Fruit fly (Drosophila melanogaster) whole organism, embryonic: Measurements from ENCODE around the gene CG4629.

ENCODE experiments used
- Asciz ChIP-seq: fragments of 200-800 bp; sonication (Bioruptor generic); optimal IDR thresholded peaks from 2 replicates; lab custom pipeline; 2017; ENCODE audit warnings: missing biosample characterization, mild to moderate bottlenecking, missing genetic modification characterization, missing genetic modification reagents
- B-H2 ChIP-seq: fragments of 200-800 bp; sonication (Bioruptor generic); optimal IDR thresholded peaks from 2 replicates; lab custom pipeline; 2018; ENCODE audit warnings: missing biosample characterization, mild to moderate bottlenecking, missing genetic modification characterization
- C15 ChIP-seq: fragments of 200-800 bp; sonication (Bioruptor generic); IDR thresholded peaks from 3 replicates; pipeline ENCODE4 v1.3.6; 2022; ENCODE audit warnings: missing biosample characterization, missing genetic modification characterization
- CG10209 ChIP-seq: fragments of 200-800 bp; sonication (Bioruptor generic); optimal IDR thresholded peaks from 3 replicates; lab custom pipeline; 2017; ENCODE audit warnings: missing biosample characterization, mild to moderate bottlenecking, missing genetic modification characterization, missing genetic modification reagents
- CG10274 ChIP-seq: fragments of 200-800 bp; sonication (Bioruptor generic); optimal IDR thresholded peaks from 3 replicates; lab custom pipeline; 2017; ENCODE audit warnings: missing biosample characterization, mild to moderate bottlenecking, missing genetic modification characterization
- CG10431 ChIP-seq: fragments of 200-800 bp; sonication (Bioruptor generic); optimal IDR thresholded peaks from 3 replicates; lab custom pipeline; 2018; ENCODE audit warnings: missing biosample characterization, mild to moderate bottlenecking, missing genetic modification characterization
- CG11093 ChIP-seq: fragments of 200-800 bp; sonication (Bioruptor generic); IDR thresholded peaks from 3 replicates; pipeline ENCODE4 v1.3.6; 2022; ENCODE audit warnings: missing biosample characterization, missing genetic modification characterization
- CG11696 ChIP-seq: fragments of 200-800 bp; sonication (Bioruptor generic); IDR thresholded peaks from 2 replicates; pipeline ENCODE4 v1.3.6; 2022; ENCODE audit warnings: missing biosample characterization, missing genetic modification characterization
- CG12071 ChIP-seq: fragments of 200-800 bp; sonication (Bioruptor generic); optimal IDR thresholded peaks from 3 replicates; lab custom pipeline; 2018; ENCODE audit warnings: missing biosample characterization, mild to moderate bottlenecking, missing genetic modification characterization
- CG14710 ChIP-seq: fragments of 200-800 bp; sonication (Bioruptor generic); optimal IDR thresholded peaks from 3 replicates; lab custom pipeline; 2019; ENCODE audit warnings: missing biosample characterization, mild to moderate bottlenecking, missing genetic modification characterization, moderate library complexity
- CG3163 ChIP-seq: fragments of 200-800 bp; sonication (Bioruptor generic); optimal IDR thresholded peaks from 3 replicates; lab custom pipeline; 2016; ENCODE audit warnings: missing biosample characterization, missing genetic modification characterization
- CG32767 ChIP-seq: fragments of 200-800 bp; sonication (Bioruptor generic); IDR thresholded peaks from 2 replicates; pipeline ENCODE4 v1.3.6; 2022; ENCODE audit warnings: missing biosample characterization, missing genetic modification characterization
- CG33557 ChIP-seq: fragments of 200-800 bp; sonication (Bioruptor generic); optimal IDR thresholded peaks from 2 replicates; lab custom pipeline; 2019; ENCODE audit warnings: missing biosample characterization, mild to moderate bottlenecking, missing genetic modification characterization, moderate library complexity
- CG34422 ChIP-seq: fragments of 200-800 bp; sonication (Bioruptor generic); IDR thresholded peaks from 3 replicates; pipeline ENCODE4 v1.3.6; 2022; ENCODE audit warnings: missing biosample characterization, missing genetic modification characterization
- CG4617 ChIP-seq: fragments of 200-800 bp; sonication (Bioruptor generic); optimal IDR thresholded peaks from 3 replicates; lab custom pipeline; 2016; ENCODE audit warnings: missing biosample characterization, missing genetic modification characterization, borderline replicate concordance
- CG4730 ChIP-seq: fragments of 200-800 bp; sonication (Bioruptor generic); IDR thresholded peaks from 2 replicates; pipeline ENCODE4 v1.3.6; 2022; ENCODE audit warnings: missing biosample characterization, missing genetic modification characterization
- CG4854 ChIP-seq: fragments of 200-800 bp; sonication (Bioruptor generic); optimal IDR thresholded peaks from 2 replicates; lab custom pipeline; 2016; ENCODE audit warnings: missing biosample characterization, missing genetic modification characterization, inconsistent platforms
- CG6683 ChIP-seq: fragments of 200-800 bp; sonication (Bioruptor generic); optimal IDR thresholded peaks from 2 replicates; lab custom pipeline; 2017; ENCODE audit warnings: missing biosample characterization, mild to moderate bottlenecking, missing genetic modification characterization, missing genetic modification reagents
- CG7271 ChIP-seq: fragments of 200-800 bp; sonication (Bioruptor generic); optimal IDR thresholded peaks from 2 replicates; lab custom pipeline; 2018; ENCODE audit warnings: missing biosample characterization, mild to moderate bottlenecking, missing genetic modification characterization, moderate library complexity
- CG8359 ChIP-seq: fragments of 200-800 bp; sonication (Bioruptor generic); optimal IDR thresholded peaks from 2 replicates; lab custom pipeline; 2017; ENCODE audit warnings: missing biosample characterization, mild to moderate bottlenecking, missing genetic modification characterization, borderline replicate concordance
- CG9797 ChIP-seq: fragments of 200-800 bp; sonication (Bioruptor generic); optimal IDR thresholded peaks from 3 replicates; lab custom pipeline; 2018; ENCODE audit warnings: missing biosample characterization, mild to moderate bottlenecking, missing genetic modification characterization
- CTCF ChIP-seq: fragments of 200-800 bp; sonication (Bioruptor generic); optimal IDR thresholded peaks from 2 replicates; lab custom pipeline; 2017; ENCODE audit warnings: missing biosample characterization, mild to moderate bottlenecking, missing genetic modification characterization, moderate library complexity
- Dbx ChIP-seq: fragments of 200-800 bp; sonication (Bioruptor generic); IDR thresholded peaks from 3 replicates; pipeline ENCODE4 v1.3.6; 2022; ENCODE audit warnings: missing biosample characterization, missing genetic modification characterization
- Eip74EF ChIP-seq, 2 experiments: fragments of 200-800 bp in 1 of 2; fragments of >200 bp in 1 of 2; sonication (Bioruptor generic) in 1 of 2; optimal IDR thresholded peaks; 2 replicates each; lab custom pipeline; 2017 to 2019; ENCODE audit warnings: missing biosample characterization in 2 of 2, missing genetic modification characterization in 2 of 2, mild to moderate bottlenecking in 1 of 2, moderate library complexity in 1 of 2
- HLHmδ ChIP-seq: fragments of 200-800 bp; sonication (Bioruptor generic); optimal IDR thresholded peaks from 2 replicates; lab custom pipeline; 2018; ENCODE audit warnings: missing biosample characterization, mild to moderate bottlenecking, missing genetic modification characterization, moderate library complexity
- Jarid2 ChIP-seq: fragments of 200-800 bp; sonication (Bioruptor generic); optimal IDR thresholded peaks from 3 replicates; lab custom pipeline; 2017; ENCODE audit warnings: mild to moderate bottlenecking, missing biosample characterization, missing genetic modification reagents, missing genetic modification characterization
- Mrtf ChIP-seq: fragments of 200-800 bp; sonication (Bioruptor generic); IDR thresholded peaks from 3 replicates; pipeline ENCODE4 v1.3.6; 2022; ENCODE audit warnings: missing biosample characterization, missing genetic modification characterization
- Nf-YA ChIP-seq: fragments of 200-800 bp; sonication (Bioruptor generic); IDR thresholded peaks from 2 replicates; pipeline ENCODE4 v1.3.6; 2022; ENCODE audit warnings: missing biosample characterization, missing genetic modification characterization
- Rfx ChIP-seq: fragments of 200-800 bp; sonication (Bioruptor generic); IDR thresholded peaks from 2 replicates; pipeline ENCODE4 v1.3.6; 2022; ENCODE audit warnings: missing biosample characterization, missing genetic modification characterization
- ab ChIP-seq: fragments of 200-800 bp; sonication (Bioruptor generic); optimal IDR thresholded peaks from 2 replicates; lab custom pipeline; 2016; ENCODE audit warnings: missing biosample characterization, missing genetic modification characterization
- ap ChIP-seq: fragments of 200-800 bp; sonication (Bioruptor generic); IDR thresholded peaks from 2 replicates; pipeline ENCODE4 v1.3.6; 2022; ENCODE audit warnings: missing biosample characterization, missing genetic modification characterization
- ato ChIP-seq: fragments of 200-800 bp; sonication (Bioruptor generic); IDR thresholded peaks from 2 replicates; pipeline ENCODE4 v1.3.6; 2022; ENCODE audit warnings: missing biosample characterization, missing genetic modification characterization; ENCODE audit not compliant: partially characterized antibody
- br ChIP-seq: fragments of >200 bp; optimal IDR thresholded peaks from 2 replicates; lab custom pipeline; 2017
- btn ChIP-seq: fragments of 200-800 bp; sonication (Bioruptor generic); optimal IDR thresholded peaks from 2 replicates; lab custom pipeline; 2016; ENCODE audit warnings: missing biosample characterization, missing genetic modification characterization
- cas ChIP-seq: fragments of 200-800 bp; sonication (Bioruptor generic); IDR thresholded peaks from 2 replicates; pipeline ENCODE4 v1.3.6; 2022; ENCODE audit warnings: missing biosample characterization, missing genetic modification characterization
- chif ChIP-seq, 2 experiments: fragments of 200-800 bp; sonication (Bioruptor generic); optimal IDR thresholded peaks; 3 replicates each; lab custom pipeline; 2016; ENCODE audit warnings: missing biosample characterization in 2 of 2, missing genetic modification characterization in 2 of 2
- chn ChIP-seq: fragments of 200-800 bp; sonication (Bioruptor generic); optimal IDR thresholded peaks from 2 replicates; lab custom pipeline; 2016; ENCODE audit warnings: missing biosample characterization, missing genetic modification characterization
- fd96Cb ChIP-seq: fragments of 200-800 bp; sonication (Bioruptor generic); optimal IDR thresholded peaks from 2 replicates; lab custom pipeline; 2018; ENCODE audit warnings: missing biosample characterization, mild to moderate bottlenecking, missing genetic modification characterization, moderate library complexity
- lab ChIP-seq: fragments of 200-800 bp; sonication (Bioruptor generic); optimal IDR thresholded peaks from 3 replicates; lab custom pipeline; 2017; ENCODE audit warnings: missing biosample characterization, missing genetic modification characterization, mild to moderate bottlenecking, moderate library complexity, missing genetic modification reagents
- nau ChIP-seq: fragments of 200-800 bp; sonication (Bioruptor generic); optimal IDR thresholded peaks from 3 replicates; lab custom pipeline; 2017; ENCODE audit warnings: missing biosample characterization, mild to moderate bottlenecking, missing genetic modification characterization, missing genetic modification reagents
- odd ChIP-seq: fragments of 200-800 bp; sonication (Bioruptor generic); optimal IDR thresholded peaks from 2 replicates; lab custom pipeline; 2017; ENCODE audit warnings: missing biosample characterization, mild to moderate bottlenecking, missing genetic modification characterization
- otp ChIP-seq: fragments of 200-800 bp; sonication (Bioruptor generic); IDR thresholded peaks from 3 replicates; pipeline ENCODE4, ENCODE4 v1.3.6; 2022; ENCODE audit warnings: missing biosample characterization, missing genetic modification characterization
- p53 ChIP-seq: fragments of 200-800 bp; sonication (Bioruptor generic); optimal IDR thresholded peaks from 2 replicates; lab custom pipeline; 2016; ENCODE audit warnings: missing biosample characterization, missing genetic modification characterization
- peb ChIP-seq: fragments of 200-800 bp; sonication (Bioruptor generic); IDR thresholded peaks from 2 replicates; pipeline ENCODE4 v1.3.6; 2022; ENCODE audit warnings: missing biosample characterization, missing genetic modification characterization
- ro ChIP-seq: fragments of 200-800 bp; sonication (Bioruptor generic); IDR thresholded peaks from 2 replicates; pipeline ENCODE4 v1.3.6; 2022; ENCODE audit warnings: missing biosample characterization, missing genetic modification characterization
- slbo ChIP-seq: fragments of 200-800 bp; sonication (Bioruptor generic); IDR thresholded peaks from 2 replicates; pipeline ENCODE4 v1.3.6; 2022; ENCODE audit warnings: missing biosample characterization, missing genetic modification characterization
- slou ChIP-seq: fragments of 200-800 bp; sonication (Bioruptor generic); optimal IDR thresholded peaks from 3 replicates; lab custom pipeline; 2016; ENCODE audit warnings: missing biosample characterization, missing genetic modification characterization
- slp2 ChIP-seq: fragments of 200-800 bp; sonication (Bioruptor generic); optimal IDR thresholded peaks from 2 replicates; lab custom pipeline; 2016; ENCODE audit warnings: missing biosample characterization, missing genetic modification characterization
- trem ChIP-seq: fragments of 200-800 bp; optimal IDR thresholded peaks from 3 replicates; lab custom pipeline; 2019; ENCODE audit warnings: missing biosample characterization, mild to moderate bottlenecking, missing genetic modification characterization, moderate library complexity
- trh ChIP-seq: fragments of 200-800 bp; sonication (Bioruptor generic); optimal IDR thresholded peaks from 2 replicates; lab custom pipeline; 2016; ENCODE audit warnings: missing biosample characterization, missing genetic modification characterization

CG4629 gene

dm6 chr2L:1062473-1063363 is 39.6 kb downstream of the CG4629 start (continued):
- TF ChIP-seq CG4730 (GFP tag; lab: Robert Waterston, UW) = no peak
- peak; percentile 29 for TF ChIP-seq odd (GFP tag; lab: Kevin White, UChicago)
- TF ChIP-seq ro (GFP tag; lab: Robert Waterston, UW) = no peak
- TF ChIP-seq CG34422 (GFP tag; lab: Robert Waterston, UW) = no peak
- TF ChIP-seq CG9797 = no peak
- no peak for TF ChIP-seq cas (GFP tag; lab: Robert Waterston, UW)
- no peak for TF ChIP-seq HLHmδ (GFP tag; lab: Kevin White, UChicago)
- TF ChIP-seq trh = no peak
- TF ChIP-seq slbo (GFP tag; lab: Robert Waterston, UW) = no peak
- no peak for TF ChIP-seq ato (GFP tag; lab: Robert Waterston, UW)
- no peak for TF ChIP-seq Mrtf (GFP tag; lab: Robert Waterston, UW)
- TF ChIP-seq chn (GFP tag; lab: Kevin White, UChicago) = no peak
- TF ChIP-seq slou (GFP tag; lab: Kevin White, UChicago) = no peak
- peak; percentile 73 for TF ChIP-seq CG33557 (GFP tag; lab: Kevin White, UChicago)
- no peak for TF ChIP-seq CG4617 (GFP tag; lab: Kevin White, UChicago)
- no peak for TF ChIP-seq btn
- TF ChIP-seq CG8359 = peak; percentile 35
- no peak for TF ChIP-seq Jarid2 (GFP tag; lab: Kevin White, UChicago)
- peak; percentile 7 for TF ChIP-seq slp2
- no peak for TF ChIP-seq ab (GFP tag; lab: Kevin White, UChicago)
- no peak for TF ChIP-seq lab (GFP tag; lab: Kevin White, UChicago)
- TF ChIP-seq ap (GFP tag; lab: Robert Waterston, UW) = no peak
- TF ChIP-seq chif (GFP tag; optimal IDR thresholded peaks at IDR 0.05; lab: Kevin White, UChicago) = peak; percentile 32 to 40
- TF ChIP-seq peb (GFP tag; lab: Robert Waterston, UW) = no peak; the same call in 1 of the 2 replicates
- no peak for TF ChIP-seq Rfx (GFP tag; lab: Robert Waterston, UW)
- no peak for TF ChIP-seq CG10431 (GFP tag; lab: Kevin White, UChicago)
- TF ChIP-seq Nf-YA (GFP tag; lab: Robert Waterston, UW) = no peak
- TF ChIP-seq CG14710 = peak; percentile 69
- TF ChIP-seq CG3163 (GFP tag; lab: Kevin White, UChicago) = no peak
- TF ChIP-seq CG12071 (GFP tag; lab: Kevin White, UChicago) = no peak
- no peak for TF ChIP-seq nau (GFP tag; lab: Kevin White, UChicago)
- TF ChIP-seq CG10209 = peak; percentile 58
- no peak for TF ChIP-seq CG7271
- TF ChIP-seq B-H2 (GFP tag; lab: Kevin White, UChicago) = no peak
- 0 out of 3 replicates have a peak, but pooled peaks have one; percentile 41 for TF ChIP-seq CG11093 (GFP tag; lab: Robert Waterston, UW)
- no peak for TF ChIP-seq CTCF (GFP tag; lab: Kevin White, UChicago)
- TF ChIP-seq CG11696 = peak; percentile 98
- TF ChIP-seq Dbx = no peak
- TF ChIP-seq trem (tag; lab: Kevin White, UChicago) = peak; percentile 60
- no peak for TF ChIP-seq C15 (GFP tag; lab: Robert Waterston, UW)
- no peak for TF ChIP-seq CG32767
- no peak for TF ChIP-seq CG4854 (GFP tag; lab: Kevin White, UChicago)
- TF ChIP-seq CG10274 = no peak
- no peak for TF ChIP-seq CG6683 (GFP tag; lab: Kevin White, UChicago)
- no peak for TF ChIP-seq p53
- peak; percentile 68 for TF ChIP-seq fd96Cb
- no peak for TF ChIP-seq Eip74EF (GFP tag; optimal IDR thresholded peaks at IDR 0.05; lab: Kevin White, UChicago)
- TF ChIP-seq otp (GFP tag; lab: Robert Waterston, UW) = no peak
- TF ChIP-seq br (lab: Kevin White, UChicago) = no peak
- no peak for TF ChIP-seq Asciz
